Worm (Caenorhabditis elegans): Measurements from ENCODE around the gene F15H10.8.

F15H10.8 gene

ce11 chrV:10393708-10394107, 9.0 kb downstream of the F15H10.8 start:
- TF ChIP-seq grh-1 (GFP tag; IDR thresholded peaks at IDR 0.05) (no peak), xbp-1 (tag; optimal IDR thresholded peaks at IDR 0.05) (no peak), nhr-90 (tag; optimal IDR thresholded peaks at IDR 0.05; ENCODE audit: poor library complexity) (no peak), lin-15B (tag; optimal IDR thresholded peaks at IDR 0.05) (no peak), lin-39 (tag; optimal IDR thresholded peaks at IDR 0.05) (no peak), ceh-8 (GFP tag; optimal IDR thresholded peaks at IDR 0.05) (no peak), ceh-63 (GFP tag; optimal IDR thresholded peaks at IDR 0.05) (peak; percentile 36)

ce11 chrV:10388318-10388717, 14.4 kb downstream of the F15H10.8 start, which contains the start of gene AC3.5:
AC3.5 (plus strand) TSS chrV:10388527.
- no peak for TF ChIP-seq Y116A8C.19 (tag; optimal IDR thresholded peaks at IDR 0.05; ENCODE audit: borderline replicate concordance)
- peak; percentile 61 for TF ChIP-seq nhr-85 (tag)

- peak; percentile 47 to 85 (median 66) for TF ChIP-seq elt-3 (tag; optimal IDR thresholded peaks at IDR 0.05)
- peak; percentile 29 for TF ChIP-seq blmp-1 (tag; optimal IDR thresholded peaks at IDR 0.05)
- peak in 1 of 2 experiments; percentile 5 for TF ChIP-seq lsy-2 (tag; optimal IDR thresholded peaks at IDR 0.05)
- TF ChIP-seq nhr-20 (tag; optimal IDR thresholded peaks at IDR 0.05) = peak; percentile 35
- no peak for TF ChIP-seq aha-1 (tag; optimal IDR thresholded peaks at IDR 0.05)
- peak; percentile 86 for TF ChIP-seq nhr-85 (tag)
- TF ChIP-seq grh-1 (GFP tag; IDR thresholded peaks at IDR 0.05) = peak; percentile 32; the same call in 1 of the 2 replicates
- no peak for TF ChIP-seq zag-1 (tag; optimal IDR thresholded peaks at IDR 0.05)
- peak; percentile 57 for TF ChIP-seq lin-14 (GFP tag; optimal IDR thresholded peaks at IDR 0.05)
These were observed 15.3 kb downstream of the F15H10.8 start for ce11 chrV:10387412-10387811.

- TF ChIP-seq lin-39 (tag; optimal IDR thresholded peaks at IDR 0.05) = no peak
- TF ChIP-seq lir-3 (tag; optimal IDR thresholded peaks at IDR 0.05; ENCODE audit: poor library complexity) = no peak
- TF ChIP-seq efl-1 (optimal IDR thresholded peaks at IDR 0.05) = no peak
- TF ChIP-seq efl-1 (GFP tag; optimal IDR thresholded peaks at IDR 0.05 in 1 of 2) = no peak
- no peak for TF ChIP-seq aha-1 (tag; optimal IDR thresholded peaks at IDR 0.05)
- TF ChIP-seq lsy-2 (tag; optimal IDR thresholded peaks at IDR 0.05) = no peak
- no peak for TF ChIP-seq ceh-82 (tag; optimal IDR thresholded peaks at IDR 0.05)
- TF ChIP-seq nhr-71 (tag; optimal IDR thresholded peaks at IDR 0.05) = no peak
- TF ChIP-seq snpc-4 (tag; optimal IDR thresholded peaks at IDR 0.05) = no peak
These were observed 18.8 kb downstream of the F15H10.8 start, which contains the start of gene spe-10 for ce11 chrV:10383950-10384349. spe-10 (plus strand) TSS chrV:10384250.

- TF ChIP-seq Y116A8C.19 (tag; optimal IDR thresholded peaks at IDR 0.05; ENCODE audit: borderline replicate concordance) (no peak), lsy-2 (tag; optimal IDR thresholded peaks at IDR 0.05) (no peak), lin-35 (GFP tag; optimal IDR thresholded peaks at IDR 0.05) (no peak), vab-15 (tag; optimal IDR thresholded peaks at IDR 0.05) (no peak), unc-30 (tag; optimal IDR thresholded peaks at IDR 0.05) (no peak)
These were observed 20.6 kb downstream of the F15H10.8 start, which contains the start of gene pqn-2 for ce11 chrV:10382142-10382541. pqn-2 (plus strand) TSS chrV:10382442.

- no peak for TF ChIP-seq nhr-11 (tag; optimal IDR thresholded peaks at IDR 0.05)
- TF ChIP-seq aly-2 (tag; optimal IDR thresholded peaks at IDR 0.05) = no peak
- no peak for TF ChIP-seq nhr-47 (tag; optimal IDR thresholded peaks at IDR 0.05)
- TF ChIP-seq fkh-4 (tag; optimal IDR thresholded peaks at IDR 0.05; ENCODE audit: borderline replicate concordance) = no peak
- no peak for TF ChIP-seq ztf-4 (tag; optimal IDR thresholded peaks at IDR 0.05)
- no peak for TF ChIP-seq ceh-90 (tag; optimal IDR thresholded peaks at IDR 0.05)
These were observed 21.0 kb downstream of the F15H10.8 start, which contains the start of gene abu-1 for ce11 chrV:10381726-10382125. abu-1 (minus strand) TSS chrV:10381826.

Measured in whole organism, L1 larva.